Fruit fly (Drosophila melanogaster) S2 (cell line): ENCODE results near the gene CG46463.

ENCODE experiments used
- CG8478 ChIP-seq: fragments of >200 bp; optimal IDR thresholded peaks from 2 replicates; lab custom pipeline; 2018
- CTCF ChIP-seq, 2 experiments: fragments of >200 bp; optimal IDR thresholded peaks; 2 replicates each; lab custom pipeline; 2018

dm6 chr3L:3444246-3444785 lies 16.8 kb upstream of the CG46463 start:
- TF ChIP-seq CG8478 (lab: Kevin White, UChicago) = no peak
- no peak for TF ChIP-seq CTCF (optimal IDR thresholded peaks at IDR 0.05; lab: Kevin White, UChicago)
